Comparison of ENCODE assay signal across 1 fruit fly cellular context in genomic region chr3L:13213360-13213759, dm6.
A peak's percentile ranks its signal among the peaks of the same experiment; 100 is the strongest.
TF ChIP-seq lines count a peak whose summit lies in the region.

No protein-coding gene starts in this region.

TF ChIP-seq in whole organism, embryonic, 481 proteins besides CTCF, POLR2A, EP300 and RAD21 (continued from another document):
- TF ChIP-seq Kr (GFP tag; optimal IDR thresholded peaks at IDR 0.05; lab: Kevin White, UChicago) (no peak), CG4820 (GFP tag; optimal IDR thresholded peaks at IDR 0.05; lab: Kevin White, UChicago) (peak; percentile 74), CG6765 (GFP tag; optimal IDR thresholded peaks at IDR 0.05; lab: Kevin White, UChicago) (no peak), CG4328 (GFP tag; optimal IDR thresholded peaks at IDR 0.05; lab: Kevin White, UChicago) (no peak)
